Worm (Caenorhabditis elegans) whole organism, L1 larva: ENCODE results near the gene C49H3.16.
A peak's percentile ranks its signal among the peaks of the same experiment; 100 is the strongest.
"Not testable (repeated sequence)": the region's sequence is repeated elsewhere in the genome, so short reads cannot be mapped to it uniquely, and the experiment has no call there.

Experiments
- elt-2 ChIP-seq: sonication (generic microtip); optimal IDR thresholded peaks from 2 replicates; lab custom pipeline; 2016; ENCODE audit warnings: missing genetic modification characterization, mild to moderate bottlenecking, inconsistent platforms, missing compliant biosample characterization, missing genetic modification reagents
- elt-3 ChIP-seq, 6 experiments: fragments of 150-350 bp in 1 of 6; sonication (generic microtip); optimal IDR thresholded peaks; 2 replicates each; lab custom pipeline; 2017 to 2018; ENCODE audit warnings: missing biosample characterization in 6 of 6, missing genetic modification characterization in 6 of 6, inconsistent platforms in 1 of 6
- fkh-10 ChIP-seq: sonication (generic microtip); optimal IDR thresholded peaks from 2 replicates; lab custom pipeline; 2017; ENCODE audit warnings: missing biosample characterization, missing genetic modification reagents, missing genetic modification characterization
- lin-39 ChIP-seq: fragments of 150-350 bp; optimal IDR thresholded peaks from 2 replicates; lab custom pipeline; 2014; ENCODE audit warnings: missing biosample characterization, missing genetic modification reagents, missing genetic modification characterization
- mdl-1 ChIP-seq, 2 experiments: fragments of 150-350 bp; optimal IDR thresholded peaks; 2 replicates each; lab custom pipeline; 2014 to 2017; ENCODE audit warnings: missing biosample characterization in 2 of 2, missing genetic modification characterization in 2 of 2, inconsistent platforms in 1 of 2
- mep-1 ChIP-seq: fragments of 150-350 bp; optimal IDR thresholded peaks from 2 replicates; lab custom pipeline; 2014; ENCODE audit warnings: missing biosample characterization, missing genetic modification characterization
- nhr-12 ChIP-seq: sonication (generic microtip); optimal IDR thresholded peaks from 2 replicates; lab custom pipeline; 2017; ENCODE audit warnings: missing biosample characterization, missing genetic modification characterization
- nhr-237 ChIP-seq: fragments of 150-350 bp; optimal IDR thresholded peaks from 2 replicates; lab custom pipeline; 2014; ENCODE audit warnings: missing biosample characterization, missing genetic modification characterization
- nhr-77 ChIP-seq: fragments of 150-350 bp; optimal IDR thresholded peaks from 2 replicates; lab custom pipeline; 2014; ENCODE audit warnings: missing biosample characterization, missing genetic modification characterization
- nhr-85 ChIP-seq: sonication (generic microtip); peaks from one replicate; lab custom pipeline; 2016; ENCODE audit warnings: missing genetic modification characterization, inconsistent platforms, missing compliant biosample characterization
- snpc-4 ChIP-seq: fragments of 150-350 bp; optimal IDR thresholded peaks from 2 replicates; lab custom pipeline; 2014; ENCODE audit warnings: missing biosample characterization, missing genetic modification characterization
- unc-62 ChIP-seq: fragments of 150-350 bp; optimal IDR thresholded peaks from 2 replicates; lab custom pipeline; 2014; ENCODE audit warnings: missing biosample characterization, missing genetic modification reagents, missing genetic modification characterization

ce11 chrIV:7948290-7948689, 28.1 kb downstream of the C49H3.16 start, which contains the start of gene mcm-3AP:
- not testable (repeated sequence) for TF ChIP-seq unc-62 (GFP tag; lab: Kevin White, UChicago); elt-3 (tag; optimal IDR thresholded peaks at IDR 0.05; lab: Kevin White, UChicago); nhr-237 (tag; lab: Kevin White, UChicago); snpc-4; mdl-1 (tag; optimal IDR thresholded peaks at IDR 0.05; lab: Kevin White, UChicago); nhr-12 (tag; lab: Kevin White, UChicago); lin-39; fkh-10 (GFP tag; lab: Kevin White, UChicago); elt-2 (tag; lab: Kevin White, UChicago); nhr-77; mep-1 (tag; lab: Kevin White, UChicago)
- peak; percentile 44 for TF ChIP-seq nhr-85
